Fruit fly (Drosophila melanogaster) whole organism, embryonic: ENCODE data around the gene Sirt4.
A peak's percentile ranks its signal among the peaks of the same experiment; 100 is the strongest.

Experiments used
- CG10274 ChIP-seq: fragments of 200-800 bp; sonication (Bioruptor generic); optimal IDR thresholded peaks from 3 replicates; lab custom pipeline; 2017; ENCODE audit warnings: missing biosample characterization, mild to moderate bottlenecking, missing genetic modification characterization
- CG11504 ChIP-seq: fragments of 200-800 bp; sonication (Bioruptor generic); optimal IDR thresholded peaks from 3 replicates; lab custom pipeline; 2019; ENCODE audit warnings: missing biosample characterization, mild to moderate bottlenecking, missing genetic modification characterization, moderate library complexity
- CG11696 ChIP-seq: fragments of 200-800 bp; sonication (Bioruptor generic); IDR thresholded peaks from 2 replicates; pipeline ENCODE4 v1.3.6; 2022; ENCODE audit warnings: missing biosample characterization, missing genetic modification characterization
- CG12219 ChIP-seq: fragments of 200-800 bp; sonication (Bioruptor generic); optimal IDR thresholded peaks from 3 replicates; lab custom pipeline; 2018; ENCODE audit warnings: missing biosample characterization, mild to moderate bottlenecking, missing genetic modification characterization
- CG13424 ChIP-seq: fragments of 200-800 bp; sonication (Bioruptor generic); optimal IDR thresholded peaks from 2 replicates; lab custom pipeline; 2019; ENCODE audit warnings: missing biosample characterization, mild to moderate bottlenecking, missing genetic modification characterization, moderate library complexity
- CG14441 ChIP-seq: fragments of 200-800 bp; sonication (Bioruptor generic); IDR thresholded peaks from 2 replicates; pipeline ENCODE4 v1.3.6; 2022; ENCODE audit warnings: missing biosample characterization, missing genetic modification characterization
- CG14710 ChIP-seq: fragments of 200-800 bp; sonication (Bioruptor generic); optimal IDR thresholded peaks from 3 replicates; lab custom pipeline; 2019; ENCODE audit warnings: missing biosample characterization, mild to moderate bottlenecking, missing genetic modification characterization, moderate library complexity
- CG14965 ChIP-seq: fragments of 200-800 bp; sonication (Bioruptor generic); optimal IDR thresholded peaks from 2 replicates; lab custom pipeline; 2016; ENCODE audit warnings: missing biosample characterization, missing genetic modification characterization, borderline replicate concordance
- CG15514 ChIP-seq: fragments of 200-800 bp; sonication (Bioruptor generic); optimal IDR thresholded peaks from 3 replicates; lab custom pipeline; 2017; ENCODE audit warnings: missing biosample characterization, missing genetic modification characterization, mild to moderate bottlenecking, moderate library complexity, missing genetic modification reagents
- CG15601 ChIP-seq: fragments of 200-800 bp; sonication (Bioruptor generic); optimal IDR thresholded peaks from 3 replicates; lab custom pipeline; 2019; ENCODE audit warnings: missing biosample characterization, mild to moderate bottlenecking, missing genetic modification characterization, moderate library complexity
- CG16863 ChIP-seq: fragments of 200-800 bp; sonication (Bioruptor generic); optimal IDR thresholded peaks from 3 replicates; lab custom pipeline; 2016; ENCODE audit warnings: missing biosample characterization, missing genetic modification characterization
- CG2120 ChIP-seq: fragments of 200-800 bp; sonication (Bioruptor generic); optimal IDR thresholded peaks from 3 replicates; lab custom pipeline; 2016; ENCODE audit warnings: missing biosample characterization, missing genetic modification characterization
- CG30403 ChIP-seq: fragments of 200-800 bp; sonication (Bioruptor generic); optimal IDR thresholded peaks from 3 replicates; lab custom pipeline; 2016; ENCODE audit warnings: missing biosample characterization, missing genetic modification characterization
- CG31365 ChIP-seq: fragments of 200-800 bp; sonication (Bioruptor generic); optimal IDR thresholded peaks from 2 replicates; lab custom pipeline; 2018; ENCODE audit warnings: missing biosample characterization, mild to moderate bottlenecking, missing genetic modification characterization
- CG32532 ChIP-seq: fragments of 200-800 bp; sonication (Bioruptor generic); IDR thresholded peaks from 2 replicates; pipeline ENCODE4 v1.3.6; 2022; ENCODE audit warnings: missing biosample characterization, missing genetic modification characterization
- CG32772 ChIP-seq: fragments of 200-800 bp; sonication (Bioruptor generic); IDR thresholded peaks from 2 replicates; pipeline ENCODE4 v1.3.6; 2022; ENCODE audit warnings: missing biosample characterization, missing genetic modification characterization
- CG3847 ChIP-seq: fragments of 200-800 bp; sonication (Bioruptor generic); IDR thresholded peaks from 2 replicates; pipeline ENCODE4 v1.3.6; 2022; ENCODE audit warnings: missing biosample characterization, missing genetic modification characterization
- CG4404 ChIP-seq: fragments of 200-800 bp; sonication (Bioruptor generic); IDR thresholded peaks from 2 replicates; pipeline ENCODE4 v1.3.6; 2022; ENCODE audit warnings: missing biosample characterization, missing genetic modification characterization
- CG4730 ChIP-seq: fragments of 200-800 bp; sonication (Bioruptor generic); IDR thresholded peaks from 2 replicates; pipeline ENCODE4 v1.3.6; 2022; ENCODE audit warnings: missing biosample characterization, missing genetic modification characterization
- CG8089 ChIP-seq: fragments of 200-800 bp; sonication (Bioruptor generic); optimal IDR thresholded peaks from 3 replicates; lab custom pipeline; 2016; ENCODE audit warnings: missing biosample characterization, missing genetic modification characterization
- CG9609 ChIP-seq: fragments of 200-800 bp; sonication (Bioruptor generic); optimal IDR thresholded peaks from 3 replicates; lab custom pipeline; 2016; ENCODE audit warnings: missing biosample characterization, missing genetic modification characterization
- CHES-1-like ChIP-seq: fragments of 200-800 bp; sonication (Bioruptor generic); optimal IDR thresholded peaks from 2 replicates; lab custom pipeline; 2016; ENCODE audit warnings: missing biosample characterization, missing genetic modification characterization
- Camta ChIP-seq: fragments of 200-800 bp; sonication (Bioruptor generic); optimal IDR thresholded peaks from 2 replicates; lab custom pipeline; 2016; ENCODE audit warnings: missing biosample characterization, missing genetic modification characterization
- CoRest ChIP-seq: fragments of 200-800 bp; sonication (Bioruptor generic); optimal IDR thresholded peaks from 3 replicates; lab custom pipeline; 2018; ENCODE audit warnings: missing biosample characterization, mild to moderate bottlenecking, missing genetic modification characterization, moderate library complexity
- Dref ChIP-seq: fragments of 200-800 bp; sonication (Bioruptor generic); IDR thresholded peaks from 2 replicates; pipeline ENCODE4 v1.3.6; 2022; ENCODE audit warnings: missing biosample characterization, missing genetic modification characterization
- Gug ChIP-seq: fragments of 200-800 bp; sonication (Bioruptor generic); IDR thresholded peaks from 4 replicates; pipeline ENCODE4 v1.3.6; 2022; ENCODE audit warnings: missing biosample characterization, missing genetic modification characterization
- HHEX ChIP-seq: fragments of 200-800 bp; sonication (Bioruptor generic); optimal IDR thresholded peaks from 3 replicates; lab custom pipeline; 2017; ENCODE audit warnings: missing biosample characterization, mild to moderate bottlenecking, missing genetic modification characterization, missing genetic modification reagents
- Hr51 ChIP-seq, 2 experiments: fragments of 200-800 bp; sonication (Bioruptor generic); optimal IDR thresholded peaks; 2 replicates in 1 of 2; 3 replicates in 1 of 2; lab custom pipeline; 2016 to 2018; ENCODE audit warnings: missing biosample characterization in 2 of 2, missing genetic modification characterization in 2 of 2, mild to moderate bottlenecking in 1 of 2, moderate library complexity in 1 of 2
- Lhr ChIP-seq: fragments of 200-800 bp; sonication (Bioruptor generic); optimal IDR thresholded peaks from 3 replicates; lab custom pipeline; 2017; ENCODE audit warnings: mild to moderate bottlenecking, missing biosample characterization, missing genetic modification reagents, missing genetic modification characterization
- Ptx1 ChIP-seq: fragments of 200-800 bp; sonication (Bioruptor generic); IDR thresholded peaks from 2 replicates; pipeline ENCODE4 v1.3.6; 2022; ENCODE audit warnings: missing biosample characterization, missing genetic modification characterization
- Spps ChIP-seq: fragments of 200-800 bp; sonication (Bioruptor generic); optimal IDR thresholded peaks from 2 replicates; lab custom pipeline; 2018; ENCODE audit warnings: missing biosample characterization, mild to moderate bottlenecking, missing genetic modification characterization
- Xbp1 ChIP-seq: fragments of 200-800 bp; sonication (Bioruptor generic); optimal IDR thresholded peaks from 3 replicates; lab custom pipeline; 2016; ENCODE audit warnings: missing biosample characterization, mild to moderate bottlenecking, missing genetic modification characterization
- Xrp1 ChIP-seq: fragments of 200-800 bp; sonication (Bioruptor generic); IDR thresholded peaks from 2 replicates; pipeline ENCODE4 v1.3.6; 2022; ENCODE audit warnings: missing biosample characterization, missing genetic modification characterization
- aop ChIP-seq: fragments of 200-800 bp; sonication (Bioruptor generic); IDR thresholded peaks from 2 replicates; pipeline ENCODE4 v1.3.6; 2022; ENCODE audit warnings: missing biosample characterization, missing genetic modification characterization
- btn ChIP-seq: fragments of 200-800 bp; sonication (Bioruptor generic); optimal IDR thresholded peaks from 2 replicates; lab custom pipeline; 2016; ENCODE audit warnings: missing biosample characterization, missing genetic modification characterization
- chn ChIP-seq: fragments of 200-800 bp; sonication (Bioruptor generic); optimal IDR thresholded peaks from 2 replicates; lab custom pipeline; 2016; ENCODE audit warnings: missing biosample characterization, missing genetic modification characterization
- corto ChIP-seq: fragments of 200-800 bp; sonication (Bioruptor generic); optimal IDR thresholded peaks from 2 replicates; lab custom pipeline; 2016; ENCODE audit warnings: missing biosample characterization, mild to moderate bottlenecking, missing genetic modification characterization, moderate library complexity
- fd64A ChIP-seq: fragments of 200-800 bp; sonication (Bioruptor generic); optimal IDR thresholded peaks from 3 replicates; lab custom pipeline; 2018; ENCODE audit warnings: missing biosample characterization, mild to moderate bottlenecking, missing genetic modification characterization
- gsb ChIP-seq: fragments of 200-800 bp; sonication (Bioruptor generic); IDR thresholded peaks from 2 replicates; pipeline ENCODE4 v1.3.6; 2022; ENCODE audit warnings: missing biosample characterization, missing genetic modification characterization
- lilli ChIP-seq: fragments of 200-800 bp; sonication (Bioruptor generic); optimal IDR thresholded peaks from 3 replicates; lab custom pipeline; 2016; ENCODE audit warnings: missing biosample characterization, missing genetic modification characterization
- lmd ChIP-seq: fragments of 200-800 bp; sonication (Bioruptor generic); IDR thresholded peaks from 2 replicates; pipeline ENCODE4 v1.3.6; 2022; ENCODE audit warnings: missing biosample characterization, missing genetic modification characterization
- mam ChIP-seq: fragments of 200-800 bp; sonication (Bioruptor generic); optimal IDR thresholded peaks from 3 replicates; lab custom pipeline; 2016; ENCODE audit warnings: missing biosample characterization, missing genetic modification characterization
- nau ChIP-seq: fragments of 200-800 bp; sonication (Bioruptor generic); optimal IDR thresholded peaks from 3 replicates; lab custom pipeline; 2017; ENCODE audit warnings: missing biosample characterization, mild to moderate bottlenecking, missing genetic modification characterization, missing genetic modification reagents
- nom ChIP-seq: fragments of 200-800 bp; sonication (Bioruptor generic); optimal IDR thresholded peaks from 2 replicates; lab custom pipeline; 2017; ENCODE audit warnings: missing biosample characterization, missing genetic modification characterization, mild to moderate bottlenecking, moderate library complexity, missing genetic modification reagents
- pan ChIP-seq, 4 experiments: fragments of >200 bp in 3 of 4; fragments of 200-800 bp in 1 of 4; sonication (Bioruptor generic) in 1 of 4; optimal IDR thresholded peaks in 3 of 4; IDR thresholded peaks in 1 of 4; 2 replicates each; pipeline versions ENCODE4 v1.3.6 to Lab custom; 2017 to 2022; ENCODE audit warnings: missing biosample characterization in 2 of 4, missing genetic modification characterization in 2 of 4, mixed read lengths in 1 of 4
- peb ChIP-seq: fragments of 200-800 bp; sonication (Bioruptor generic); IDR thresholded peaks from 2 replicates; pipeline ENCODE4 v1.3.6; 2022; ENCODE audit warnings: missing biosample characterization, missing genetic modification characterization
- sima ChIP-seq: fragments of 200-800 bp; sonication (Bioruptor generic); optimal IDR thresholded peaks from 2 replicates; lab custom pipeline; 2016; ENCODE audit warnings: missing biosample characterization, missing genetic modification characterization
- sob ChIP-seq: fragments of 200-800 bp; sonication (Bioruptor generic); IDR thresholded peaks from 2 replicates; pipeline ENCODE4 v1.3.6; 2022; ENCODE audit warnings: missing biosample characterization, missing genetic modification characterization
- tio ChIP-seq: fragments of 200-800 bp; sonication (Bioruptor generic); optimal IDR thresholded peaks from 2 replicates; lab custom pipeline; 2017; ENCODE audit warnings: missing biosample characterization, missing genetic modification characterization, inconsistent platforms
- tup ChIP-seq: fragments of 200-800 bp; sonication (Bioruptor generic); optimal IDR thresholded peaks from 2 replicates; lab custom pipeline; 2016; ENCODE audit warnings: missing biosample characterization, mild to moderate bottlenecking, missing genetic modification characterization, moderate library complexity

The Sirt4 gene

DNA sequence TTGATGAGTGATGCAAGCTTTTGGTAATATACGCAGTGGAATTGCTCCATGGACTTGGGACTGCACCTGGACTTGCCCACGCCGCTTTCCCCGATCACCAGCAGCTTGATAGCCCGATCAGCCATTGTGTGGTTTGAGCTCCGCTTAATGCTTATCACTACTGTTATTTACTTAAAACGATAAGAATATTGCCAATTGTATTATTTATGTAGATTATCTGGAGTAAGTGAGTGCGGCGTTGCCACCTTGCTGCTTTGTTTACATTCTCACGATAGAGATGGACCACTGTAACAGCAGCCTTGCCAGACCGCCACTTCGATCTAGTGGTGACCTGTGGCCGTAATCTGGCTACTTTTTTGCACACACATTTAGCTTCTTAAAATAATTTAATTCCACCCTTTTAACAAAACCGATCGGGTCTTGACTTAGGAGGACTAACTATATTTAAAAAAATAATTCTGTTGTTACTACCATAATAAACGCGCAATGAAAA lies 5.8 kb upstream of the Sirt4 start, which contains the start of gene Rab18 (continued):
- TF ChIP-seq lilli (peak; percentile 42), CG16863 (GFP tag; lab: Kevin White, UChicago) (no peak), tio (GFP tag; lab: Kevin White, UChicago) (no peak), Lhr (GFP tag; lab: Kevin White, UChicago) (peak; percentile 36), lmd (GFP tag; lab: Robert Waterston, UW) (peak; percentile 17; the same call in 1 of the 2 replicates), CG32772 (GFP tag; lab: Robert Waterston, UW) (no peak), Hr51 (GFP tag; optimal IDR thresholded peaks at IDR 0.05; lab: Kevin White, UChicago) (peak in 1 of 2 experiments; percentile 21), Xbp1 (GFP tag; lab: Kevin White, UChicago) (peak; percentile 59), CG4404 (peak; percentile 20; the same call in 1 of the 2 replicates), CG11696 (GFP tag; lab: Robert Waterston, UW) (no peak), CG14710 (tag; lab: Kevin White, UChicago) (peak; percentile 10), Camta (GFP tag; lab: Kevin White, UChicago) (no peak), CG4730 (no peak), CoRest (tag; lab: Kevin White, UChicago) (peak; percentile 35), CG10274 (no peak), nom (peak; percentile 79), chn (GFP tag; lab: Kevin White, UChicago) (peak; percentile 2), CG12219 (GFP tag; lab: Kevin White, UChicago) (no peak), CG9609 (GFP tag; lab: Kevin White, UChicago) (peak; percentile 29), sob (GFP tag; lab: Robert Waterston, UW) (peak; percentile 13; the same call in 1 of the 2 replicates), CG8089 (no peak), nau (GFP tag; lab: Kevin White, UChicago) (no peak), CG11504 (no peak), tup (GFP tag; lab: Kevin White, UChicago) (no peak), CHES-1-like (GFP tag; lab: Kevin White, UChicago) (peak; percentile 37), CG15514 (peak; percentile 97), Xrp1 (GFP tag; lab: Robert Waterston, UW) (no peak), Ptx1 (GFP tag; lab: Robert Waterston, UW) (peak; percentile 57), corto (no peak), mam (GFP tag; lab: Kevin White, UChicago) (peak; percentile 65), pan (optimal IDR thresholded peaks at IDR 0.05; lab: Kevin White, UChicago) (no peak), pan (GFP tag; optimal IDR thresholded peaks at IDR 0.05 in 1 of 2, IDR thresholded peaks at IDR 0.05 in 1 of 2) (peak in 1 of 2 experiments; percentile 53), fd64A (GFP tag; lab: Kevin White, UChicago) (no peak), HHEX (no peak), gsb (GFP tag; lab: Robert Waterston, UW) (no peak), CG13424 (tag; lab: Kevin White, UChicago) (no peak), CG14441 (GFP tag; lab: Robert Waterston, UW) (peak; percentile 37; the same call in 1 of the 2 replicates), CG14965 (no peak), Gug (GFP tag; lab: Robert Waterston, UW) (peak; percentile 70; the same call in 3 of the 4 replicates), CG3847 (peak; percentile 67), peb (GFP tag; lab: Robert Waterston, UW) (no peak), btn (GFP tag; lab: Kevin White, UChicago) (no peak), Spps (tag; lab: Kevin White, UChicago) (no peak), sima (no peak), aop (GFP tag; lab: Robert Waterston, UW) (no peak), CG31365 (tag; lab: Kevin White, UChicago) (no peak), CG15601 (tag; lab: Kevin White, UChicago) (no peak), CG32532 (GFP tag; lab: Robert Waterston, UW) (peak; percentile 36; the same call in 1 of the 2 replicates), CG30403 (GFP tag; lab: Kevin White, UChicago) (peak; percentile 27), CG2120 (peak; percentile 46), Dref (GFP tag; lab: Robert Waterston, UW) (peak; percentile 60)
